Fruit fly (Drosophila melanogaster) S2 (cell line): ENCODE results near the gene M6.

ENCODE experiments used
- CG8478 ChIP-seq: fragments of >200 bp; optimal IDR thresholded peaks from 2 replicates; lab custom pipeline; 2018
- CTCF ChIP-seq, 2 experiments: fragments of >200 bp; optimal IDR thresholded peaks; 2 replicates each; lab custom pipeline; 2018

Gene M6

DNA sequence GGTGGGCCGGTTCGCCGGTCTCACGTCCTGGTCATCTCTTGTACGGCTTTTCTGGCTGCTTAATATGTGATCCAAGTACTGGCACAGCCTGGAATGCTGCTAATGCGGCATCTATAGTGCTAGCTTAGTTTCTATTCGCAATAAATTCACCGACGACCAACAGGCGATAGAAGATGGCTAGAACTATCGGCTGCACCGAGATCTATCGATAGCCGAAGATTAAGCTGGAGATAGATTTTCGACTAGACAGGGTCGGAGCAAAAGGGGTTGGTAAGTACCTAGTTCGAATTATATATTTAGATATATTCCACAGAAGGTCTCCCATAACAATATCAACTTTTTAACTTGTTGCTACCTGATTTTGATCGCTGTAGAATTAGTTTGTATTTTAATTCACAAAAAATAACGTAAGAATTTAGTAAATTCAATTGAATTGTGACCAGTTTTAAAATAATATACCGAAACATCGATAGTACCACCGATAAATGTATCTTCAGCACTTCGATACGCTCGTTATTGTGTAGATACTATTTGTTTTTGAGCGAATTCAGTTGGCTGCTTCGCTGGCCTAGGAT is at the start of gene M6, which contains the start of gene Glg1:
M6 (plus strand) TSS at position 499 of the 575 bp plus-strand sequence.
Glg1 (minus strand) TSS at position 185 of the 575 bp plus-strand sequence.
- TF ChIP-seq CG8478 (lab: Kevin White, UChicago) (no peak), CTCF (optimal IDR thresholded peaks at IDR 0.05; lab: Kevin White, UChicago) (peak; percentile 27 to 47)

DNA sequence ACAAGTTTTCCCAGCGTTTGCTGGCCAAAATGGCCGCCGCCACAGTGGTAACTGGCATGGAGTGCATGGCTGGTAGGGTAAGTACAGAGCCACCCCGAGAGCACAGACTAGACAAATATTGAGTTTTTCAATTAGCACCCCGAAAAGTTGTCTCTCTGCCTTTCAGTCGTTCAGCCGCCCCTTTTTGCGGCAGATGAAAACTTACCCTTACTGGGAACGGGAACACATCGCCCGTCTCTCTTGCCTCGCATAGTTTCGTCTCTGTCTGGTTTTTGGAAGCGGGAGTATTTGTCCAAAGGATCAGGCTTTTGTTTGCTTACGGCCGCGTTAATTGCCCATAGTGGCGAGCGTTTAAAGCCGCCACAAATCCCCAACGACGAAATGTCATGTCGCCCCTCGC is 48.9 kb upstream of the M6 start:
- TF ChIP-seq CTCF (optimal IDR thresholded peaks at IDR 0.05; lab: Kevin White, UChicago) (no peak), CG8478 (lab: Kevin White, UChicago) (no peak)

DNA sequence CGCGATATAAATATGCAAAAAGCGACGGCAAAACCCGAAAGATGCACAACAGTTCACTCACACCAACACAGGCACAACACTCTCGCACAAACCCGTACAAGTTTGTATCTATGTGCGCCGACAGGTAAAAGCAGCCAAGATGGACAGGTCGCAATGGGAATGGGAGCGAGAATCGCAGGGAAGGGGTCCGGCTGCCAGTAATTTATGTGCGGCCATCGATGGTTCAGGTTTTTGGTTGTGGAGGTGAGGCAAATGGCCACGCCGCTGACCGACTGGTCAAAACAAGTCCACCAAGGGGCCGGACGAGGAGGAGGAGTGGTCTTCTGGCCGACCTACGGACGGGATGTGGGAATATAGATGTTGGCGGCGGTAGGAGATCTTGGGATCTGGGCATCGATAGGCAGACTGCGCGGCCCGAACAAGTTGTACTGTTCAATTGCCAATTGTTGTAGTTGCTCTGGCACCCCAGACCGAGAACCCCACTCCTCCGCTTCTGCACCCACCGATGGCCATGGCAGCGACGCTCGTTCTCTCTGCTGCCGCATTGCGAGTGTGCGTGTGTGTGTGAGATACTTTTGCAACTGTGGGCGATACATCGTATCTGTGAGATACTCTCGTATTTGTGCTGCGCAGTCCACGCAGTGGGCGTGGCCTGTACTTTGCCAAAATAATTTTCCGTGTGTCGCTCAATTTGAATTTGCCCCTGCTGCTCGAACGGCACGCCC is 47.3 kb upstream of the M6 start:
- TF ChIP-seq CG8478 (lab: Kevin White, UChicago) (no peak), CTCF (optimal IDR thresholded peaks at IDR 0.05; lab: Kevin White, UChicago) (no peak)

DNA sequence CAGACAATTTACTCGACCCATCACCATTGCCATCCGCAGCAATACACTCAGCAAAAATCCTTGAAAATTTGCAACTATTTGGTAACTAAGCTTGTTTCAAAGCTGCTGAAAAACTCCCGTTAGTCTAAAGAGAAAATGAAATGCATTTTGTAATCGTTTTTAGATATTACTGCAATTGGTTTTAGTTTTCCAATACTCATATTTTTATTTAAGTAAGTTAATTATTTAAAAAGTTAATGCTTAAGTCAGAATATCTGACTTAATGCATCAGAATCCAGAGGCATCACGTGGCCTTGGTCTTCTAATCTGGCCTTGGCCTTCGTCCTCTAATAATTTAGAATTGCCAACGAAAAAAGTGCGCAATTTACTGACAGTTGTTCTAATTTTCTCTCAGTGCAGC is 44.8 kb upstream of the M6 start:
- no peak for TF ChIP-seq CTCF (optimal IDR thresholded peaks at IDR 0.05; lab: Kevin White, UChicago)
- no peak for TF ChIP-seq CG8478 (lab: Kevin White, UChicago)

DNA sequence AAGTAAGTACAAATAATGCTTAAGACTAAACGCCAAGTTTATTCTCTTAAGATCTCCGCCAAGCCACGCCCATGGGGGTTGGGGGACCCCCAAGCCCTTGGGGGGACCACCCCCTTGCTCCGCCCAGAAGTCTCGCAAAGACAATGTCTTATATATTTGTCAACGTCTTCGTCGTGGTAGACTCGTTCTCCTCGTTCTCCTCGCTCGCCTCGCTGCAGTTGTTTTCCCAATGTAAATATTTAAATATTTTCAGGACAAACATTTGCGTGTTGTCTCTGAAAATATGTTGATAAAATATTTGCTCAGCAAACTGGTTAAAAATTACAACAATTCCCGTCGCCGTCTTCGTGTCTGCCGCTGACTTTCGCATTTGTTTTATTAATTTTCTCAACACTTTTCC is 43.4 kb upstream of the M6 start:
- TF ChIP-seq CTCF (optimal IDR thresholded peaks at IDR 0.05; lab: Kevin White, UChicago) = no peak

DNA sequence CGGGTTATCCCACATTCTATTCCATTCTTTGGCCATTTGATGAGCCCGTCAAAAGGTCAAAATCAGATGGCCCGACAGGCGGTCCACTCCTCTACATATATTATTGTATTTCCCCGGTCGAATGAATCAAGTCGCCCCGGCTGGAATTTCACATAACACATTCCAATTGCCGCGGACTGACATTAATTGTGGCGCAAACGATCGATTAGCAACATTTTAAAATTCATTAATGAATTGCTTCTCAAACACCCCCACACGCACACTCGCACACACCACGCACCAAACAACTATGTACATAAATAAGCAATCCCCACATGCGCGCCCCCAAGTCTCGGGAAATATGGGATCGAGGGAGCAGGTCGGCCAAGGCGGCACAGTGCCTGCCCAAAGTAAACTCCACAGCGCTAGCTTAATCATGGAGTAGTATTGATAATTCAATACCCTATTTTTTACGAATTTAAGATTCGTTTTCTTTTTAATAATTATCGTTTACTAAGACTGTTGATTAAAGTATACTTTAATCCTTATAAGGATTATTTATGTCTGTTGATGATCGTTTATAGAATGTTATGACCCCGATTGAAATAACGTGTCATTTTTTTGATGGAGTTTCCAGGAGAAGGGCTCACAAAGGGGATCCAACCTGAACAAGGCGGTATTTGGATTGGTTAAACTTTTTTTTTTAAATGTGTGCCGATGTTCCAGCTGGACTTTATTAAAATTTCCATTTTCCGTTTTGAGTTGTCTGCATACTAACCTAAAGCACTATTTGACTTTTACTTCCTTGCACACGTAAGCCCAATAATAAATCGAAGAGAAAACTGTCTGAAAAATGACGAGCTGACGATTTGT is 42.2 kb upstream of the M6 start:
- TF ChIP-seq CTCF (optimal IDR thresholded peaks at IDR 0.05; lab: Kevin White, UChicago) (no peak), CG8478 (lab: Kevin White, UChicago) (no peak)

DNA sequence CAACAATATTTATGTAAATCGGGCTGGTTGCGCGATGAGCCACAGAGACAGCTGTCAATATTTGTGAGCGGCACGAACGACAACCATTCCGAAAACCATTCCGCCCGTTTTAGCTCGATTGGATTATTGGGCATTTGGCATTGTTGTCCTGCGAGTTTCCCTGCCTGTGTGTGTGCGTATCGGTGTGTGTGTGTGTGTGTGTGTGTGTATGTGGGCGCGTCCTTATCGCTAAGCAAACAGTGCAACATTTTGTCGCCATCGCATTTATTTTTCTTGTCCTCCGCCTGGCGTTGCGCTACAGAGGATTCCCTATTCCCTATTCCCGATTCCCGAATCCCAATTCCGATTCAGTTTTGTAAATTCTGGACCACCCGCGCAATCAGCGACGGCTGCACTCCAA is 35.8 kb upstream of the M6 start:
- TF ChIP-seq CG8478 (lab: Kevin White, UChicago) = no peak
- no peak for TF ChIP-seq CTCF (optimal IDR thresholded peaks at IDR 0.05; lab: Kevin White, UChicago)

DNA sequence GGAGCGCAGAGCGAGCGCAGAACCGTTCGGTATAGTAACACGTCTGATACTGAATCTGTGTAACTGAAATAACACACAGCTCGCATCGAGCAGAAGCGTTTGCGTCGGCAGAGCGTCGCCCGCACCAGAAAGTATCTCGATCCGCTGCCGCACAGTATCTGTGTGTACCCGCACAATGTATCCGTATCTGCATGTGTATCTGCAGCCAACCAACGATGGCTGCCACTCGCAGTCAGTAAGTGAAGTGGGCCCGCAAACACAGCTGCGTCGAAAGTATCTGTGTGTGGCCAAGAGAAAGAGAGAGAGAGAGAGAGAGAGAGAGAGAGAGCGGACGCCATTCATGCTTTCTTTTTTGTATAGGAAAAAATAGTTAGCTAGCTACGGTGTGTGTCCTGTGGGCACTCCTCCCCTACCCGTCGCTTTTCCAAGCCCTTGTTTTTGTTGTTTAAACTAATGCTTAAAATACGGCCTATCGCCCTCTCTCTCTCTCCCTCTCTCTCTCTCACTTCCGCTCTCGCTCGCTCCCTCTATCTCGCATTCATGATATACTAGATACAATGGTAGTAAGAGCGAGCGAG is 31.1 kb upstream of the M6 start, which contains the start of gene croc:
croc (minus strand) TSS at position 51 of the 578 bp plus-strand sequence.
- TF ChIP-seq CTCF (optimal IDR thresholded peaks at IDR 0.05; lab: Kevin White, UChicago) (peak in 1 of 2 experiments; percentile 12), CG8478 (lab: Kevin White, UChicago) (no peak)

DNA sequence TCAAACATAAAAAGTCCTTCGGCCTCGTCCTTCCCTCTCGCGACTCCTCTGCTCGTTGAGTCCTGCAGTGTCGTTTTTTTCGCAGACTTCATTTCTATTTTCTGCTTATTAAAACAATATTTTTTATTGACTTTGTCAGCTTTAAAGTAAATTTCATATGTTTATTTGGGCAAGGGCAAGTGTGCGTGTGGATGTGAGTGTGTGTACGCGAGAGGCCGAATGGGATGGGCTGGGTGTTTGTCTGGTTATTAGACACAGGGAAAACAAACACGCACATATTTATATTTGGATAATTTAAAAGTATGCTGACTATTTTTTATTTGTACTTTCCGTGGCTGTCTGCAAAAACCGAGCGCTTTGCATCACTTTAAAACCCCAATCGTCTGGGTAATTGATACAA is 29.8 kb upstream of the M6 start:
- no peak for TF ChIP-seq CG8478 (lab: Kevin White, UChicago)

DNA sequence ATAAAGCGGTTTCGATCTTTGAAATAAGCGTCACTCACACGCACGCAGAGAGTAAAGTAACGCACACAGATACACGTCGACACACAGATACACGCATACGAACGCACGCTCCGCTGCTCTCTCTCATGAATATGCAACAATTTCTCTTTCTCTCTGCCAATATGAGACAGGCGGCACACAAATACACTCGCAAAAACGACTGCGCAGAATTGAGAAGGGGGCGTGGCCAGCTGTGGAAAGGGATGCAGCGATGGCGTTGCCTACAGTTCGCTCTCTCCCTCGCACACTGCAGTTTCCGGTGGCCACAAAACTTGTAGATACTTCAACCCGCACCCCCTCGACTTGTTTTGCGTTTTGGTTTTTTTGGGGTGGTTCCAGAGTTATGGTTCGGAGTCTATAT is 28.0 kb upstream of the M6 start:
- TF ChIP-seq CTCF (optimal IDR thresholded peaks at IDR 0.05; lab: Kevin White, UChicago) (no peak), CG8478 (lab: Kevin White, UChicago) (no peak)

DNA sequence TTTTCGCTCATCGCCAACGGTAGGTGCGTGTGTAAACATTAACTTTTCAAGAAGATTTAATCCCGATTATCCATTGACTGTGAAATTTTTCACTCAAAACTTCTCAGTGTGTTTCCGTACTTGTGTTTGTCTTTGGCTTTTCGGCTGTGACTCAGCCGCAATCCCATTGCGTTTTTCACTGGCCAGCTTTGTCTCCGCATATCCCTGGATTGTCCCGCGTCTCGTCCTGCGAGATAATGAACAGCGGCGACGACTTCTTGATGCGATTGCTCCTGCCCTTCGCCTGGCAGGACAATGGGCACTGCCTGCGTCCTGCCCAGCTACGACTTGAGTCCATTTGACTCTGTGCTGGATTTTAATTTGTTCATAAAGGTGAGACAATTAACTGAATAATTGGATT is 25.6 kb upstream of the M6 start:
- TF ChIP-seq CG8478 (lab: Kevin White, UChicago) (no peak), CTCF (optimal IDR thresholded peaks at IDR 0.05; lab: Kevin White, UChicago) (no peak)

DNA sequence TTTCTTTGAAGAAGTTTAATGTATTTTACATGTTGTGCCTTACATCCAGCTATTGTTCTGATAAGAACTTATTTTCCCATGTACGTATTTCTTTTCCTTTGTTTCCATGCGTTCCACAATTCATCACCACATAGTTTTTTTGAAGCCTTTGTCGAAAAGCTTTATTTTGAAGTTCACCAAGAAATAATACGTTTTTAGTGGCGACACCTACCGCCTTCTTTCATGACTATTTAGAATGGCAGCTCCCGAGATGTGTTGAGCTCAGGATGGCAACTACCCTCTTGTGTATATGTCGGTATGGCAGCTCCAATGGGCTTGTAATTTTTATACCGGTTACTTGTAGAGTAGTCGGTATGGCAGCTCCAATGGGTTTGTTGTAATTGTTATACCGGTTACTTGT is 23.8 kb upstream of the M6 start:
- TF ChIP-seq CG8478 (lab: Kevin White, UChicago) (no peak), CTCF (optimal IDR thresholded peaks at IDR 0.05; lab: Kevin White, UChicago) (peak; percentile 99)

DNA sequence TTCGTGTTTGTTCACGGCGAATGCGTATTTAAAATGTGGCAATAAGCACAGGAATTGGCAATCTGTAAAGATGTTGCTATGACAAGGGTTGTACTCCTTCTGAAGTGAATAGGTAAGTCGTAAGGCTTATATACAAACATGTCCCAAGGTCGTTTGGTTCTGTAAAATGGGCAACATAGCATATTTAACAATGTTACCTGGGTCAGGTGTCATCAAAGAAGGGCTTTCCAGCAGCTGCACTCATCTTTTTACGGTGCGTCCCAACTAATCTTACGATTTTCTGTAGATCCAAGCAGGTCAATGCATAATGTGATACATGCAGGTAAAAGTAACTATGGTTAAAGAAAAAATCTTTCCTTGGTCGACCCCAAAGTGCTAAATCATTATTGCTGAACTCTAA is 17.2 kb upstream of the M6 start, which contains the start of gene Neu2:
Neu2 (minus strand) TSS at position 101 of the 400 bp plus-strand sequence.
- no peak for TF ChIP-seq CTCF (optimal IDR thresholded peaks at IDR 0.05; lab: Kevin White, UChicago)
- TF ChIP-seq CG8478 (lab: Kevin White, UChicago) = no peak

DNA sequence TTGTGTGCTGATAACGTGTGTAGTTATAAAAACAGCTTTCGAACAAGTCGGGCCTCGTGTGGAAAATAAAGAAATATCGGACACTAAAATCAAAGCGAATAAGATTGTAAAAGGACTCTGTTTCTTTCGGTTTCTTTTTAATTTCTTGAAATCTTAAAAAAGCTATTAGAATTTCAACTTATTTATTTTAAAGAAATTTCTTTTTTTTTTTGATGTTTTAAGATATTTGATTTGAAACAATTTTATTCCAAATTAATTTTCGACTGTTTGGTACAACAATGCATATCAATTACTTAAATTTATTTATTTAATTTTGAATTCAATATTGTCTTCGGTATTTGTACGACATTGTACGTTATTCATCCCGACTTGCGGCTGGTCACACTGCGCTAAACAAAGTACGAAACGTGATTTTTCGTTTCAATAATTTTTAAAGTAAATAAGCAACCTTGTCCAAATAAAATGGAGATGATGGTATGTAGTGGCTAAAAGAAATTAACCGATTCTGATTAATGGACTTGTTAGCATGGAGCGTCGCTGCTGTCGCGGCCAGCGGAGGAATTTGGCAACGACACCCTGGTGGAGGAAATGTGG is 14.8 kb upstream of the M6 start, which contains the start of the genes CG7202 and CG7519:
CG7202 (minus strand) TSS at position 51 of the 594 bp plus-strand sequence.
CG7519 (plus strand) TSS at position 361 of the 594 bp plus-strand sequence.
- TF ChIP-seq CTCF (optimal IDR thresholded peaks at IDR 0.05; lab: Kevin White, UChicago) (no peak), CG8478 (lab: Kevin White, UChicago) (no peak)
